In the genomic region with DNA sequence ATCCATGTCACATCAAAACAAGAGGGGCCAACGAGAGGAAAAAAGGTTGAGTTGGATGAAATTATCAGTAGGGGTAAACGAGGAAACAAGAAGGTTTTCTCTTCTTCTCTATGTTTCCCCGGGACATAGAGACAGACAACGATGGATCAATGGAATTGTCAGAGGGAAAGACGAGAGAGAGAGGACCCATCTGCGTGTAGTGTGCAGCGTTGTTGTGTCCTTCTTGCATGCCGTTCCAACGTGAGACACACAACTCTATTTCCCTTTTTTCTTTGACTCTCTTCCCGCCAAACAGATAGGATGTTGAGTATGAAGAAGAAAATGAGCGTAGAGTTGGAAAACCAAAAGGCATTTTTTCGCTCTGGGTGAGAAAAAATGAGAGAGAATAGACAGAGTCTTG, we compare ENCODE assay signal across 8 worm cellular contexts.
TF ChIP-seq lines count a peak whose summit lies in the region.

No protein-coding gene starts in this region.

TF ChIP-seq in whole organism, L1 larva, 84 proteins besides CTCF, POLR2A, EP300 and RAD21 (continues in another document):
- TF ChIP-seq swsn-7 (tag; optimal IDR thresholded peaks at IDR 0.05; lab: Kevin White, UChicago) (peak; percentile 57), efl-3 (GFP tag; optimal IDR thresholded peaks at IDR 0.05; lab: Kevin White, UChicago) (no peak), tbx-2 (tag; optimal IDR thresholded peaks at IDR 0.05; lab: Kevin White, UChicago) (peak; percentile 59), C16A3.4 (tag; optimal IDR thresholded peaks at IDR 0.05; lab: Kevin White, UChicago) (peak; percentile 32), nhr-20 (tag; optimal IDR thresholded peaks at IDR 0.05; lab: Kevin White, UChicago) (peak; percentile 69), nhr-19 (GFP tag; conservative IDR thresholded peaks at IDR 0.05; lab: Robert Waterston, UW) (peak; percentile 62), mdl-1 (tag; optimal IDR thresholded peaks at IDR 0.05; lab: Kevin White, UChicago) (peak in 1 of 2 experiments; percentile 61), unc-130 (tag; optimal IDR thresholded peaks at IDR 0.05; lab: Kevin White, UChicago) (peak; percentile 26), hlh-17 (GFP tag; optimal IDR thresholded peaks at IDR 0.05; lab: Kevin White, UChicago; ENCODE audit: borderline replicate concordance) (no peak), lin-35 (GFP tag; optimal IDR thresholded peaks at IDR 0.05; lab: Kevin White, UChicago) (peak; percentile 13 to 54)

TF ChIP-seq in whole organism, L2 larva, 48 proteins besides CTCF, POLR2A, EP300 and RAD21 (continues in another document):
- peak; percentile 88 for TF ChIP-seq C34F6.9 (tag; optimal IDR thresholded peaks at IDR 0.05; lab: Kevin White, UChicago)
- peak; percentile 36 for TF ChIP-seq snpc-4 (tag; optimal IDR thresholded peaks at IDR 0.05; lab: Kevin White, UChicago)
- peak; percentile 17 for TF ChIP-seq sem-4 (tag; optimal IDR thresholded peaks at IDR 0.05; lab: Kevin White, UChicago)
- TF ChIP-seq lin-39 (tag; optimal IDR thresholded peaks at IDR 0.05; lab: Kevin White, UChicago): no peak
- TF ChIP-seq nhr-25 (tag; optimal IDR thresholded peaks at IDR 0.05; lab: Kevin White, UChicago): peak; percentile 9
- TF ChIP-seq fos-1 (tag; optimal IDR thresholded peaks at IDR 0.05; lab: Kevin White, UChicago): peak; percentile 45
- peak; percentile 15 for TF ChIP-seq blmp-1 (tag; optimal IDR thresholded peaks at IDR 0.05; lab: Kevin White, UChicago; ENCODE audit: insufficient read depth)
- TF ChIP-seq nhr-129 (tag; optimal IDR thresholded peaks at IDR 0.05; lab: Kevin White, UChicago): peak; percentile 93
- peak; percentile 64 for TF ChIP-seq nhr-6 (tag; optimal IDR thresholded peaks at IDR 0.05; lab: Kevin White, UChicago)
- no peak for TF ChIP-seq ztf-4 (tag; optimal IDR thresholded peaks at IDR 0.05; lab: Kevin White, UChicago)
- no peak for TF ChIP-seq ceh-16 (tag; optimal IDR thresholded peaks at IDR 0.05; lab: Kevin White, UChicago)

TF ChIP-seq in whole organism, L3 larva, 47 proteins besides CTCF, POLR2A, EP300 and RAD21 (continues in another document):
- peak; percentile 28 for TF ChIP-seq snpc-4 (tag; optimal IDR thresholded peaks at IDR 0.05; lab: Kevin White, UChicago)
- TF ChIP-seq egl-5 (tag; optimal IDR thresholded peaks at IDR 0.05; lab: Kevin White, UChicago): peak; percentile 81
- peak; percentile 11 for TF ChIP-seq hmg-11 (tag; optimal IDR thresholded peaks at IDR 0.05; lab: Kevin White, UChicago)
- peak; percentile 6 for TF ChIP-seq nhr-43 (tag; optimal IDR thresholded peaks at IDR 0.05; lab: Kevin White, UChicago; ENCODE audit: poor library complexity, severe bottlenecking)
- TF ChIP-seq fos-1 (tag; optimal IDR thresholded peaks at IDR 0.05; lab: Kevin White, UChicago): no peak
- peak; percentile 11 for TF ChIP-seq lsy-12 (tag; optimal IDR thresholded peaks at IDR 0.05; lab: Kevin White, UChicago)
- TF ChIP-seq ceh-28 (tag; optimal IDR thresholded peaks at IDR 0.05; lab: Kevin White, UChicago): peak; percentile 6
- peak; percentile 40 for TF ChIP-seq fkh-2 (tag; optimal IDR thresholded peaks at IDR 0.05; lab: Kevin White, UChicago)
- TF ChIP-seq nhr-25 (tag; optimal IDR thresholded peaks at IDR 0.05; lab: Kevin White, UChicago): no peak
- peak; percentile 33 for TF ChIP-seq lin-15B (tag; optimal IDR thresholded peaks at IDR 0.05; lab: Kevin White, UChicago)
- TF ChIP-seq nhr-23 (tag; optimal IDR thresholded peaks at IDR 0.05; lab: Kevin White, UChicago): no peak

TF ChIP-seq in whole organism, L4 larva, 104 proteins besides CTCF, POLR2A, EP300 and RAD21 (continues in another document):
- TF ChIP-seq D1046.2 (GFP tag; IDR thresholded peaks at IDR 0.05; lab: Robert Waterston, UW): no peak
- TF ChIP-seq zip-11 (GFP tag; IDR thresholded peaks at IDR 0.05; lab: Robert Waterston, UW): no peak
- TF ChIP-seq nhr-28 (tag; optimal IDR thresholded peaks at IDR 0.05; lab: Kevin White, UChicago): peak; percentile 83
- peak; percentile 80 for TF ChIP-seq fkh-10 (GFP tag; optimal IDR thresholded peaks at IDR 0.05; lab: Kevin White, UChicago)
- no peak for TF ChIP-seq jun-1 (tag; optimal IDR thresholded peaks at IDR 0.05; lab: Kevin White, UChicago)
- TF ChIP-seq lin-38 (GFP tag; IDR thresholded peaks at IDR 0.05; lab: Robert Waterston, UW): no peak
- no peak for TF ChIP-seq T26A8.4 (GFP tag; IDR thresholded peaks at IDR 0.05; lab: Robert Waterston, UW)
- TF ChIP-seq Y105C5A.15 (GFP tag; IDR thresholded peaks at IDR 0.05; lab: Robert Waterston, UW): no peak
- TF ChIP-seq zag-1 (tag; optimal IDR thresholded peaks at IDR 0.05; lab: Kevin White, UChicago): no peak
- no peak for TF ChIP-seq vab-7 (GFP tag; IDR thresholded peaks at IDR 0.05; lab: Robert Waterston, UW)
- no peak for TF ChIP-seq snpc-1.2 (GFP tag; IDR thresholded peaks at IDR 0.05; lab: Robert Waterston, UW)
- peak; percentile 49 for TF ChIP-seq hlh-30 (tag; optimal IDR thresholded peaks at IDR 0.05; lab: Kevin White, UChicago; ENCODE audit: insufficient read depth)

TF ChIP-seq in whole organism, early embryonic, 17 proteins besides CTCF, POLR2A, EP300 and RAD21:
- TF ChIP-seq F13C5.2 (tag; optimal IDR thresholded peaks at IDR 0.05; lab: Kevin White, UChicago) (peak; percentile 16), ama-1 (optimal IDR thresholded peaks at IDR 0.05; lab: Kevin White, UChicago) (no peak), ceh-13 (GFP tag; optimal IDR thresholded peaks at IDR 0.05; lab: Kevin White, UChicago) (no peak), hmg-4 (GFP tag; optimal IDR thresholded peaks at IDR 0.05; lab: Kevin White, UChicago) (peak; percentile 85), tbx-11 (GFP tag; IDR thresholded peaks at IDR 0.05; lab: Robert Waterston, UW) (no peak)

TF ChIP-seq in whole organism, late embryonic, 69 proteins besides CTCF, POLR2A, EP300 and RAD21 (continues in another document):
- TF ChIP-seq unc-55 (GFP tag; optimal IDR thresholded peaks at IDR 0.05; lab: Kevin White, UChicago) (peak; percentile 71), sdc-2 (tag; optimal IDR thresholded peaks at IDR 0.05; lab: Kevin White, UChicago) (no peak), hlh-8 (tag; optimal IDR thresholded peaks at IDR 0.05; lab: Kevin White, UChicago) (peak; percentile 30), ref-2 (tag; optimal IDR thresholded peaks at IDR 0.05; lab: Kevin White, UChicago) (peak; percentile 51), tbx-2 (tag; optimal IDR thresholded peaks at IDR 0.05; lab: Kevin White, UChicago) (peak; percentile 37), T23F11.4 (GFP tag; optimal IDR thresholded peaks at IDR 0.05; lab: Kevin White, UChicago) (peak; percentile 31), nfya-1 (tag; optimal IDR thresholded peaks at IDR 0.05; lab: Kevin White, UChicago) (peak; percentile 57), syd-9 (tag; optimal IDR thresholded peaks at IDR 0.05; lab: Kevin White, UChicago) (peak; percentile 20), elt-2 (tag; optimal IDR thresholded peaks at IDR 0.05; lab: Kevin White, UChicago) (peak; percentile 30), unc-42 (tag; optimal IDR thresholded peaks at IDR 0.05; lab: Kevin White, UChicago) (peak; percentile 31), ceh-34 (tag; optimal IDR thresholded peaks at IDR 0.05; lab: Kevin White, UChicago) (peak; percentile 19), odd-2 (tag; optimal IDR thresholded peaks at IDR 0.05; lab: Kevin White, UChicago) (no peak), rnt-1 (tag; optimal IDR thresholded peaks at IDR 0.05; lab: Kevin White, UChicago) (peak; percentile 73), fkh-10 (GFP tag; optimal IDR thresholded peaks at IDR 0.05; lab: Kevin White, UChicago) (no peak)

TF ChIP-seq in whole organism, mixed stage, embryonic, 35 proteins besides CTCF, POLR2A, EP300 and RAD21 (continues in another document):
- TF ChIP-seq nhr-28 (tag; optimal IDR thresholded peaks at IDR 0.05; lab: Kevin White, UChicago) (no peak), sptf-1 (tag; optimal IDR thresholded peaks at IDR 0.05; lab: Kevin White, UChicago) (no peak), nhr-2 (tag; optimal IDR thresholded peaks at IDR 0.05; lab: Kevin White, UChicago) (no peak), nhr-12 (tag; optimal IDR thresholded peaks at IDR 0.05; lab: Kevin White, UChicago) (peak; percentile 35), pha-4 (tag; optimal IDR thresholded peaks at IDR 0.05; lab: Kevin White, UChicago) (no peak), ceh-83 (GFP tag; optimal IDR thresholded peaks at IDR 0.05; lab: Kevin White, UChicago) (no peak), bed-3 (GFP tag; optimal IDR thresholded peaks at IDR 0.05; lab: Kevin White, UChicago) (no peak), nhr-76 (tag; optimal IDR thresholded peaks at IDR 0.05; lab: Kevin White, UChicago) (no peak), nhr-237 (tag; optimal IDR thresholded peaks at IDR 0.05; lab: Kevin White, UChicago) (no peak), flh-1 (GFP tag; optimal IDR thresholded peaks at IDR 0.05; lab: Kevin White, UChicago) (no peak), snpc-4 (tag; optimal IDR thresholded peaks at IDR 0.05; lab: Kevin White, UChicago) (no peak), lsy-2 (tag; optimal IDR thresholded peaks at IDR 0.05; lab: Kevin White, UChicago) (no peak), unc-120 (tag; optimal IDR thresholded peaks at IDR 0.05; lab: Kevin White, UChicago; ENCODE audit: poor library complexity, severe bottlenecking) (peak; percentile 86), lin-32 (GFP tag; optimal IDR thresholded peaks at IDR 0.05; lab: Kevin White, UChicago) (no peak), ztf-11 (tag; optimal IDR thresholded peaks at IDR 0.05; lab: Kevin White, UChicago) (no peak)

TF ChIP-seq in whole organism, young adult, 124 proteins besides CTCF, POLR2A, EP300 and RAD21 (continues in another document):
- peak; percentile 53 for TF ChIP-seq attf-5 (GFP tag; optimal IDR thresholded peaks at IDR 0.05; lab: Kevin White, UChicago)
- TF ChIP-seq mxl-1 (tag; optimal IDR thresholded peaks at IDR 0.05; lab: Kevin White, UChicago): no peak
- TF ChIP-seq B0261.1 (tag; optimal IDR thresholded peaks at IDR 0.05; lab: Kevin White, UChicago): no peak
- TF ChIP-seq nhr-179 (tag; optimal IDR thresholded peaks at IDR 0.05; lab: Kevin White, UChicago): no peak
- no peak for TF ChIP-seq ceh-58 (GFP tag; IDR thresholded peaks at IDR 0.05; lab: Robert Waterston, UW)
- peak; percentile 45 for TF ChIP-seq somi-1 (GFP tag; optimal IDR thresholded peaks at IDR 0.05; lab: Kevin White, UChicago)
- TF ChIP-seq chd-7 (tag; optimal IDR thresholded peaks at IDR 0.05; lab: Kevin White, UChicago): peak; percentile 45
- no peak for TF ChIP-seq nhr-80 (tag; optimal IDR thresholded peaks at IDR 0.05; lab: Kevin White, UChicago)
- TF ChIP-seq athp-1 (tag; optimal IDR thresholded peaks at IDR 0.05; lab: Kevin White, UChicago): no peak
- TF ChIP-seq cebp-2 (GFP tag; IDR thresholded peaks at IDR 0.05; lab: Robert Waterston, UW): no peak
- TF ChIP-seq K12H6.12 (tag; optimal IDR thresholded peaks at IDR 0.05; lab: Kevin White, UChicago): peak; percentile 57
- TF ChIP-seq Y56A3A.18 (GFP tag; IDR thresholded peaks at IDR 0.05; lab: Robert Waterston, UW): no peak
- TF ChIP-seq cebp-1 (GFP tag; IDR thresholded peaks at IDR 0.05; lab: Robert Waterston, UW): no peak
- TF ChIP-seq cebp-1 (tag; optimal IDR thresholded peaks at IDR 0.05; lab: Kevin White, UChicago): peak; percentile 35
- no peak for TF ChIP-seq ztf-26 (tag; optimal IDR thresholded peaks at IDR 0.05; lab: Kevin White, UChicago)
- peak; percentile 40; the same call in 1 of the 2 replicates for TF ChIP-seq hmg-1.2 (GFP tag; IDR thresholded peaks at IDR 0.05; lab: Robert Waterston, UW)
- no peak for TF ChIP-seq lin-26 (GFP tag; IDR thresholded peaks at IDR 0.05; lab: Robert Waterston, UW)
